Worm (Caenorhabditis elegans): Measurements from ENCODE around the gene Y54F10AM.6.

ce11 chrIII:2549620-2550019 lies 41.0 kb downstream of the Y54F10AM.6 start, which contains the start of gene feh-1:
- no peak for TF ChIP-seq W03F9.2 (tag; optimal IDR thresholded peaks at IDR 0.05)
- no peak for TF ChIP-seq dao-5 (tag; optimal IDR thresholded peaks at IDR 0.05)
- no peak for TF ChIP-seq him-1 (tag; optimal IDR thresholded peaks at IDR 0.05)

Data from whole organism, L4/young adult.